Worm (Caenorhabditis elegans): ENCODE data around the gene ZK813.6.

The ZK813.6 gene

ce11 chrX:3472226-3472625 is 47.6 kb downstream of the ZK813.6 start (continued):
- TF ChIP-seq elt-2 (tag; optimal IDR thresholded peaks at IDR 0.05) (peak; percentile 49), jun-1 (tag; optimal IDR thresholded peaks at IDR 0.05) (no peak)

- TF ChIP-seq fkh-10 (GFP tag; optimal IDR thresholded peaks at IDR 0.05) (no peak), fos-1 (tag; optimal IDR thresholded peaks at IDR 0.05) (no peak), mdl-1 (tag; optimal IDR thresholded peaks at IDR 0.05) (no peak), pqm-1 (tag; optimal IDR thresholded peaks at IDR 0.05) (no peak), skn-1 (tag; optimal IDR thresholded peaks at IDR 0.05) (no peak), tbx-2 (tag; optimal IDR thresholded peaks at IDR 0.05) (no peak), nhr-237 (tag; optimal IDR thresholded peaks at IDR 0.05) (no peak), zag-1 (tag; optimal IDR thresholded peaks at IDR 0.05) (no peak), ceh-28 (tag; optimal IDR thresholded peaks at IDR 0.05) (no peak), unc-39 (tag; optimal IDR thresholded peaks at IDR 0.05) (no peak), nhr-43 (tag; optimal IDR thresholded peaks at IDR 0.05; ENCODE audit: poor library complexity, severe bottlenecking) (no peak), ceh-9 (tag; optimal IDR thresholded peaks at IDR 0.05) (no peak), nhr-12 (tag; optimal IDR thresholded peaks at IDR 0.05) (no peak), nhr-77 (tag; optimal IDR thresholded peaks at IDR 0.05) (no peak), nhr-11 (tag; optimal IDR thresholded peaks at IDR 0.05) (no peak), nhr-76 (tag; optimal IDR thresholded peaks at IDR 0.05) (no peak), nhr-23 (tag; optimal IDR thresholded peaks at IDR 0.05) (no peak), egl-27 (tag; optimal IDR thresholded peaks at IDR 0.05) (no peak), nfya-1 (tag; optimal IDR thresholded peaks at IDR 0.05; ENCODE audit: insufficient read depth) (no peak), lin-39 (tag; optimal IDR thresholded peaks at IDR 0.05) (no peak)
These were observed 49.2 kb downstream of the ZK813.6 start for ce11 chrX:3473793-3474192.

Measured in whole organism, L3 larva.